Fruit fly (Drosophila melanogaster) whole organism, prepupa: ENCODE data around the gene COX7A.

Experiments used
- Blimp-1 ChIP-seq: fragments of 200-800 bp; sonication (Bioruptor generic); optimal IDR thresholded peaks from 3 replicates; lab custom pipeline; 2017; ENCODE audit warnings: missing biosample characterization, missing genetic modification characterization, mild to moderate bottlenecking, moderate library complexity, missing genetic modification reagents
- CG10631 ChIP-seq: fragments of 200-800 bp; sonication (Bioruptor generic); optimal IDR thresholded peaks from 2 replicates; lab custom pipeline; 2016; ENCODE audit warnings: missing biosample characterization, missing genetic modification characterization
- CG10669 ChIP-seq: fragments of 200-800 bp; sonication (Bioruptor generic); optimal IDR thresholded peaks from 3 replicates; lab custom pipeline; 2018; ENCODE audit warnings: missing biosample characterization, mild to moderate bottlenecking, missing genetic modification characterization, moderate library complexity
- CG11294 ChIP-seq: fragments of 200-800 bp; sonication (Bioruptor generic); IDR thresholded peaks from 2 replicates; pipeline ENCODE4 v1.3.6; 2022; ENCODE audit warnings: missing biosample characterization, missing genetic modification characterization
- CG11902 ChIP-seq: fragments of 200-800 bp; sonication (Bioruptor generic); optimal IDR thresholded peaks from 3 replicates; lab custom pipeline; 2016; ENCODE audit warnings: missing biosample characterization, missing genetic modification characterization
- CG15336 ChIP-seq: fragments of 200-800 bp; sonication (Bioruptor generic); IDR thresholded peaks from 2 replicates; pipeline ENCODE4 v1.3.6; 2022; ENCODE audit warnings: missing biosample characterization, missing genetic modification characterization
- CG1621 ChIP-seq: fragments of 200-800 bp; sonication (Bioruptor generic); optimal IDR thresholded peaks from 3 replicates; lab custom pipeline; 2018; ENCODE audit warnings: missing biosample characterization, mild to moderate bottlenecking, missing genetic modification characterization
- CG3032 ChIP-seq: fragments of 200-800 bp; optimal IDR thresholded peaks from 2 replicates; lab custom pipeline; 2019; ENCODE audit warnings: missing biosample characterization, mild to moderate bottlenecking, missing genetic modification characterization, moderate library complexity
- CG32006 ChIP-seq: fragments of 200-800 bp; sonication (Bioruptor generic); optimal IDR thresholded peaks from 3 replicates; lab custom pipeline; 2017; ENCODE audit warnings: missing biosample characterization, mild to moderate bottlenecking, missing genetic modification characterization
- CG34406 ChIP-seq: fragments of 200-800 bp; sonication (Bioruptor generic); optimal IDR thresholded peaks from 3 replicates; lab custom pipeline; 2016; ENCODE audit warnings: missing biosample characterization, missing genetic modification characterization
- CG4318 ChIP-seq: fragments of 200-800 bp; sonication (Bioruptor generic); optimal IDR thresholded peaks from 3 replicates; lab custom pipeline; 2017; ENCODE audit warnings: missing biosample characterization, mild to moderate bottlenecking, missing genetic modification characterization
- CG6163 ChIP-seq: fragments of 200-800 bp; sonication (Bioruptor generic); IDR thresholded peaks from 3 replicates; pipeline ENCODE4 v1.3.6; 2022; ENCODE audit warnings: missing biosample characterization, missing genetic modification characterization
- CG6276 ChIP-seq: fragments of 200-800 bp; sonication (Bioruptor generic); optimal IDR thresholded peaks from 2 replicates; lab custom pipeline; 2017; ENCODE audit warnings: missing biosample characterization, mild to moderate bottlenecking, missing genetic modification characterization
- CG6792 ChIP-seq: fragments of 200-800 bp; sonication (Bioruptor generic); optimal IDR thresholded peaks from 3 replicates; lab custom pipeline; 2016; ENCODE audit warnings: missing biosample characterization, missing genetic modification characterization
- CG6808 ChIP-seq: fragments of 200-800 bp; sonication (Bioruptor generic); optimal IDR thresholded peaks from 3 replicates; lab custom pipeline; 2017; ENCODE audit warnings: missing biosample characterization, missing genetic modification characterization, mild to moderate bottlenecking, moderate library complexity, missing genetic modification reagents
- CG7368 ChIP-seq: fragments of 200-800 bp; sonication (Bioruptor generic); optimal IDR thresholded peaks from 3 replicates; lab custom pipeline; 2016; ENCODE audit warnings: missing biosample characterization, missing genetic modification characterization
- CG8319 ChIP-seq: fragments of 200-800 bp; sonication (Bioruptor generic); optimal IDR thresholded peaks from 3 replicates; lab custom pipeline; 2016; ENCODE audit warnings: missing biosample characterization, missing genetic modification characterization
- CG9139 ChIP-seq: fragments of 200-800 bp; sonication (Bioruptor generic); optimal IDR thresholded peaks from 3 replicates; lab custom pipeline; 2017; ENCODE audit warnings: missing biosample characterization, mild to moderate bottlenecking, missing genetic modification characterization
- Eip75B ChIP-seq: fragments of 200-800 bp; sonication (Bioruptor generic); optimal IDR thresholded peaks from 3 replicates; lab custom pipeline; 2016; ENCODE audit warnings: missing biosample characterization, missing genetic modification characterization
- Eip78C ChIP-seq: fragments of 200-800 bp; sonication (Bioruptor generic); peaks from one replicate; lab custom pipeline; 2016; ENCODE audit warnings: missing biosample characterization, missing genetic modification characterization
- Eip93F ChIP-seq: fragments of 200-800 bp; sonication (Bioruptor generic); optimal IDR thresholded peaks from 2 replicates; lab custom pipeline; 2016; ENCODE audit warnings: missing biosample characterization, mild to moderate bottlenecking, missing genetic modification characterization
- Ets21C ChIP-seq: fragments of 200-800 bp; sonication (Bioruptor generic); optimal IDR thresholded peaks from 3 replicates; lab custom pipeline; 2016; ENCODE audit warnings: missing biosample characterization, missing genetic modification characterization
- Ets96B ChIP-seq: fragments of 200-800 bp; optimal IDR thresholded peaks from 2 replicates; lab custom pipeline; 2019; ENCODE audit warnings: missing biosample characterization, mild to moderate bottlenecking, missing genetic modification characterization, moderate library complexity
- Gug ChIP-seq: fragments of 200-800 bp; sonication (Bioruptor generic); IDR thresholded peaks from 2 replicates; pipeline ENCODE4 v1.3.6; 2022; ENCODE audit warnings: missing biosample characterization, missing genetic modification characterization
- Hr38 ChIP-seq: sonication (Bioruptor generic); optimal IDR thresholded peaks from 2 replicates; lab custom pipeline; 2016; ENCODE audit warnings: missing biosample characterization, missing genetic modification characterization
- Hr39 ChIP-seq: fragments of 200-800 bp; sonication (Bioruptor generic); optimal IDR thresholded peaks from 2 replicates; lab custom pipeline; 2016; ENCODE audit warnings: missing biosample characterization, missing genetic modification characterization
- Hr4 ChIP-seq: fragments of 200-800 bp; sonication (Bioruptor generic); optimal IDR thresholded peaks from 3 replicates; lab custom pipeline; 2016; ENCODE audit warnings: missing biosample characterization, missing genetic modification characterization
- Lpt ChIP-seq: fragments of 200-800 bp; sonication (Bioruptor generic); optimal IDR thresholded peaks from 3 replicates; lab custom pipeline; 2016; ENCODE audit warnings: missing biosample characterization, missing genetic modification characterization
- Met ChIP-seq: fragments of 200-800 bp; sonication (Bioruptor generic); optimal IDR thresholded peaks from 3 replicates; lab custom pipeline; 2016; ENCODE audit warnings: missing biosample characterization, missing genetic modification characterization
- OdsH ChIP-seq: fragments of 200-800 bp; sonication (Bioruptor generic); optimal IDR thresholded peaks from 3 replicates; lab custom pipeline; 2016; ENCODE audit warnings: missing biosample characterization, missing genetic modification characterization
- Sox102F ChIP-seq: fragments of 200-800 bp; sonication (Bioruptor generic); optimal IDR thresholded peaks from 2 replicates; lab custom pipeline; 2016; ENCODE audit warnings: missing biosample characterization, mild to moderate bottlenecking, missing genetic modification characterization
- Sox14 ChIP-seq: fragments of 200-800 bp; sonication (Bioruptor generic); optimal IDR thresholded peaks from 3 replicates; lab custom pipeline; 2016; ENCODE audit warnings: missing biosample characterization, missing genetic modification characterization
- Sox15 ChIP-seq: fragments of 200-800 bp; sonication (Bioruptor generic); optimal IDR thresholded peaks from 3 replicates; lab custom pipeline; 2016; ENCODE audit warnings: missing biosample characterization, missing genetic modification characterization
- acj6 ChIP-seq: fragments of 200-800 bp; sonication (Bioruptor generic); optimal IDR thresholded peaks from 3 replicates; lab custom pipeline; 2016; ENCODE audit warnings: missing biosample characterization, missing genetic modification characterization
- dac ChIP-seq: fragments of 200-800 bp; sonication (Bioruptor generic); optimal IDR thresholded peaks from 2 replicates; lab custom pipeline; 2017; ENCODE audit warnings: missing biosample characterization, mild to moderate bottlenecking, missing genetic modification characterization
- dsx ChIP-seq: fragments of 200-800 bp; optimal IDR thresholded peaks from 3 replicates; lab custom pipeline; 2019; ENCODE audit warnings: missing biosample characterization, mild to moderate bottlenecking, missing genetic modification characterization, moderate library complexity; ENCODE audit not compliant: poor library complexity, severe bottlenecking
- eg ChIP-seq: fragments of 200-800 bp; sonication (Bioruptor generic); IDR thresholded peaks from 3 replicates; pipeline ENCODE4 v1.3.6; 2022; ENCODE audit warnings: missing biosample characterization, missing genetic modification characterization
- esn ChIP-seq: fragments of 200-800 bp; sonication (Bioruptor generic); optimal IDR thresholded peaks from 2 replicates; lab custom pipeline; 2016; ENCODE audit warnings: missing biosample characterization, mild to moderate bottlenecking, missing genetic modification characterization, moderate library complexity
- fd59A ChIP-seq: fragments of 200-800 bp; sonication (Bioruptor generic); optimal IDR thresholded peaks from 2 replicates; lab custom pipeline; 2017; ENCODE audit warnings: missing biosample characterization, mild to moderate bottlenecking, missing genetic modification characterization, missing genetic modification reagents
- fd85E ChIP-seq: fragments of 200-800 bp; sonication (Bioruptor generic); optimal IDR thresholded peaks from 3 replicates; lab custom pipeline; 2016; ENCODE audit warnings: missing biosample characterization, missing genetic modification characterization
- fkh ChIP-seq: fragments of 200-800 bp; sonication (Bioruptor generic); optimal IDR thresholded peaks from 3 replicates; lab custom pipeline; 2017; ENCODE audit warnings: missing biosample characterization, mild to moderate bottlenecking, missing genetic modification characterization, moderate library complexity
- net ChIP-seq: fragments of 200-800 bp; sonication (Bioruptor generic); optimal IDR thresholded peaks from 3 replicates; lab custom pipeline; 2016; ENCODE audit warnings: missing biosample characterization, missing genetic modification characterization
- pdm3 ChIP-seq: fragments of 200-800 bp; sonication (Bioruptor generic); optimal IDR thresholded peaks from 3 replicates; lab custom pipeline; 2016; ENCODE audit warnings: missing biosample characterization, missing genetic modification characterization
- salr ChIP-seq, 2 experiments: fragments of 200-800 bp; sonication (Bioruptor generic); optimal IDR thresholded peaks; 3 replicates each; lab custom pipeline; 2016 to 2018; ENCODE audit warnings: missing biosample characterization in 2 of 2, missing genetic modification characterization in 2 of 2, mild to moderate bottlenecking in 1 of 2
- ss ChIP-seq, 2 experiments: fragments of 200-800 bp; sonication (Bioruptor generic); optimal IDR thresholded peaks; 2 replicates in 1 of 2; 3 replicates in 1 of 2; lab custom pipeline; 2017 to 2018; ENCODE audit warnings: mild to moderate bottlenecking in 2 of 2, missing biosample characterization in 2 of 2, missing genetic modification characterization in 2 of 2, moderate library complexity in 1 of 2
- svp ChIP-seq: fragments of 200-800 bp; sonication (Bioruptor generic); peaks from one replicate; lab custom pipeline; 2016; ENCODE audit warnings: missing biosample characterization, missing genetic modification characterization
- topi ChIP-seq: fragments of 200-800 bp; sonication (Bioruptor generic); optimal IDR thresholded peaks from 3 replicates; lab custom pipeline; 2016; ENCODE audit warnings: missing biosample characterization, missing genetic modification characterization
- vri ChIP-seq: fragments of 200-800 bp; sonication (Bioruptor generic); optimal IDR thresholded peaks from 3 replicates; lab custom pipeline; 2016; ENCODE audit warnings: missing biosample characterization, mild to moderate bottlenecking, missing genetic modification characterization

The COX7A gene

dm6 chr3R:8356626-8357290 is 15.9 kb upstream of the COX7A start, which contains the start of gene stck:
Gene stck (plus strand): TSS chr3R:8356978.
- TF ChIP-seq Sox14 (peak; percentile 5), fkh (GFP tag; lab: Kevin White, UChicago) (peak; percentile 1), vri (GFP tag; lab: Kevin White, UChicago) (peak; percentile 86), OdsH (no peak), Sox15 (GFP tag; lab: Kevin White, UChicago) (no peak)

- TF ChIP-seq CG15336 (GFP tag; lab: Robert Waterston, UW), result peak; percentile 92
- peak; percentile 97 for TF ChIP-seq Eip78C (GFP tag; lab: Kevin White, UChicago)
- peak; percentile 85 for TF ChIP-seq CG7368 (GFP tag; lab: Kevin White, UChicago)
- TF ChIP-seq Ets96B (tag; lab: Kevin White, UChicago), result peak; percentile 89
- TF ChIP-seq Hr38 (GFP tag; lab: Kevin White, UChicago), result no peak
- peak; percentile 77 for TF ChIP-seq CG6276 (GFP tag; lab: Kevin White, UChicago)
- peak; percentile 87 for TF ChIP-seq pdm3 (GFP tag; lab: Kevin White, UChicago)
- peak; percentile 86 for TF ChIP-seq CG10631 (GFP tag; lab: Kevin White, UChicago)
- TF ChIP-seq CG1621 (tag; lab: Kevin White, UChicago), result peak; percentile 86
- peak; percentile 67 for TF ChIP-seq CG6808
- TF ChIP-seq Eip75B (GFP tag; lab: Kevin White, UChicago), result peak; percentile 86
- no peak for TF ChIP-seq Eip93F (GFP tag; lab: Kevin White, UChicago)
- peak; percentile 77 for TF ChIP-seq Gug (GFP tag; lab: Robert Waterston, UW)
- peak; percentile 90 for TF ChIP-seq OdsH
- peak; percentile 85 for TF ChIP-seq CG10669
- peak; percentile 46 to 89 for TF ChIP-seq ss (GFP tag; optimal IDR thresholded peaks at IDR 0.05; lab: Kevin White, UChicago)
- peak; percentile 67 for TF ChIP-seq fd59A (GFP tag; lab: Kevin White, UChicago)
- TF ChIP-seq fd85E (GFP tag; lab: Kevin White, UChicago), result peak; percentile 48
- TF ChIP-seq CG6792 (GFP tag; lab: Kevin White, UChicago), result peak; percentile 84
- peak; percentile 91 for TF ChIP-seq Hr4
- peak; percentile 82 for TF ChIP-seq CG11294 (GFP tag; lab: Robert Waterston, UW)
- peak; percentile 50 for TF ChIP-seq vri (GFP tag; lab: Kevin White, UChicago)
- peak; percentile 75 for TF ChIP-seq Met
- peak; percentile 94 for TF ChIP-seq CG6163 (GFP tag; lab: Robert Waterston, UW)
- peak; percentile 69 for TF ChIP-seq CG3032 (tag; lab: Kevin White, UChicago)
- peak; percentile 76 for TF ChIP-seq fkh (GFP tag; lab: Kevin White, UChicago)
- TF ChIP-seq CG32006 (GFP tag; lab: Kevin White, UChicago), result peak; percentile 85
- TF ChIP-seq Sox14, result peak; percentile 88
- peak; percentile 69 to 85 for TF ChIP-seq salr (GFP tag; optimal IDR thresholded peaks at IDR 0.05; lab: Kevin White, UChicago)
- peak; percentile 84 for TF ChIP-seq CG4318 (GFP tag; lab: Kevin White, UChicago)
- peak; percentile 90 for TF ChIP-seq svp (GFP tag; lab: Kevin White, UChicago)
- TF ChIP-seq Sox15 (GFP tag; lab: Kevin White, UChicago), result peak; percentile 86
- peak; percentile 48 for TF ChIP-seq net (GFP tag; lab: Kevin White, UChicago)
- TF ChIP-seq Lpt, result peak; percentile 83
- peak; percentile 84 for TF ChIP-seq topi (GFP tag; lab: Kevin White, UChicago)
- TF ChIP-seq CG34406 (GFP tag; lab: Kevin White, UChicago), result peak; percentile 88
- peak; percentile 75 for TF ChIP-seq dsx
- TF ChIP-seq eg, result peak; percentile 92
- TF ChIP-seq Sox102F, result peak; percentile 82
- peak; percentile 77 for TF ChIP-seq esn (GFP tag; lab: Kevin White, UChicago)
- TF ChIP-seq CG11902 (GFP tag; lab: Kevin White, UChicago), result peak; percentile 79
- peak; percentile 79 for TF ChIP-seq CG8319 (GFP tag; lab: Kevin White, UChicago)
- no peak for TF ChIP-seq Blimp-1
- TF ChIP-seq dac (GFP tag; lab: Kevin White, UChicago), result peak; percentile 62
- peak; percentile 83 for TF ChIP-seq Hr39
- peak; percentile 58 for TF ChIP-seq CG9139
- TF ChIP-seq Ets21C (GFP tag; lab: Kevin White, UChicago), result peak; percentile 71
- peak; percentile 90 for TF ChIP-seq acj6 (GFP tag; lab: Kevin White, UChicago)
Observed at dm6 chr3R:8355579-8355978, 14.7 kb upstream of the COX7A start.
